Fruit fly (Drosophila melanogaster) whole organism, larva: ENCODE results near the gene CG14687.

Source experiments
- noc ChIP-seq: fragments of 200-800 bp; sonication (Bioruptor generic); optimal IDR thresholded peaks from 3 replicates; lab custom pipeline; 2019; ENCODE audit warnings: missing biosample characterization, mild to moderate bottlenecking, missing genetic modification characterization, moderate library complexity

Gene CG14687

dm6 chr3R:10792604-10793003 lies at the start of gene CG14687:
TSS of gene CG14687 (plus strand) at chr3R:10792904.
- TF ChIP-seq noc (tag; lab: Kevin White, UChicago): no peak

- no peak for TF ChIP-seq noc (tag; lab: Kevin White, UChicago)
Measured at dm6 chr3R:10747650-10748049, 45.1 kb upstream of the CG14687 start.

DNA sequence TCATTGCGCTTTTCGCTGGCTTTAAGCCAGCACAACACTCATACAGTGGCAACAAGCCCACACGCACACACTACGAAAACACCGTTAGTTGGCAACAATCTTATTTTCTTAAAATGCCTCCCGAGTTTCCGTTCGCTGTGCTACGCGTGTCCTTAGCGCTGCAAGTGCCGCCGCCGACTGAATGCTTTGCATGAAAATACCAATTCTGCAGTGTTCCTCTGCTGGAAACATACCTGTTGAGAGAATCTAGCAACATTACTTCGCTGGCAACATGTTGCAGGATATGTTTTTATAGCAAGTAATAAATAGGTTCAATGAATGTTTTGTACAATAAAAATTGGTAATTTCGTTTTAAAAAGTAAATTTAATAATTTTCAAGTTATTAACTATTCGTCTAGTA lies 41.6 kb upstream of the CG14687 start, which contains the start of gene TkR86C:
Gene TkR86C (minus strand): TSS at position 168 of the 400 bp plus-strand sequence.
- no peak for TF ChIP-seq noc (tag; lab: Kevin White, UChicago)

dm6 chr3R:10755534-10755933 lies 37.2 kb upstream of the CG14687 start, which contains the start of gene CG14691:
TSS of gene CG14691 (minus strand) at chr3R:10755634.
- no peak for TF ChIP-seq noc (tag; lab: Kevin White, UChicago)

dm6 chr3R:10759348-10759847 lies 33.3 kb upstream of the CG14687 start, which contains the start of gene CG31272:
TSS of gene CG31272 (minus strand) at chr3R:10759398.
- no peak for TF ChIP-seq noc (tag; lab: Kevin White, UChicago)

DNA sequence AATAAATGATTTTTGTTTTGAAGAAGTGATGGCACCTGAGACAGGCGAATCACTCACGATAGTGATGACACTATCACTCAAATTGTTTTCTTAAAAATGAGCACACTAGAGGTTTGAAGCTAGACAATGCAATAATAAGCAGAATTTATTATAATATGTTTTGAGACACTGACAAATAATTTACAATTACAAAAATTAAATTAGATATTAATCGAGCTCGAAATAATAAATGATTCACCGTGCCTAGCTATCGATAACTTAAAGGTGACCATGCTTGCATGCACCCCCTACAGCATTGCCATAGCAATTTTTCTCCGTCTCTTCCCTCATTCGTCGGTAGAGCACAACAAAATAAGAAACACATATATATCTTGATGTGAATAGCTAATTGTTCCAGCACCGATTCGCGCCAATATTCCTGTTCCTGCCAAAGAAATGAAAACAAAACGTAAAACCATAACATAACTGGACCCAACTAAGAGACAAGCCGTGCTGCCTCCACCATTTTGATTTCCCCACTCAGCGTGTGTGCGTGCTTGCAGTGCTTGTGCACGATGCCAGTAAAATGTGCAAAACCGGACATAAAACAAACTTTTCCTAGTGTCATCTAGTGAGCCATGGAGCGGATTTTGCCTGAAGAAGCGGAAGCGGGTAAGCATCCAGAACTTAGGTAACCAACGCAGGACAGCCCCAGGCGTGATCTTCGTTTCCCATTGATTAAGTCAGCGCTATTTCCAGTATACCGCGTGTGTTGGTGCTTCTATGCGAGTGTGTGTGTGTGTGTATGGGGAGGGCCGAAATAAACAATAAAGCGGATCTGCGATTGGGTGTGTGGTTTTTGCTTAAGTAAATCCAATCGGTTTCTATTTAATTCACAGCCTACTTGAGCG lies 31.5 kb upstream of the CG14687 start, which contains the start of the genes MED7 and Cap-H2:
Gene MED7 (minus strand): TSS at position 67 of the 890 bp plus-strand sequence.
Gene Cap-H2 (plus strand): TSS at position 345 of the 890 bp plus-strand sequence.
- TF ChIP-seq noc (tag; lab: Kevin White, UChicago): peak; percentile 54

- TF ChIP-seq noc (tag; lab: Kevin White, UChicago): no peak
Measured at dm6 chr3R:10761980-10762379, 30.7 kb upstream of the CG14687 start.

dm6 chr3R:10767526-10767925 lies 25.2 kb upstream of the CG14687 start, which contains the start of gene TfIIFbeta:
TSS of gene TfIIFbeta (minus strand) at chr3R:10767804.
- no peak for TF ChIP-seq noc (tag; lab: Kevin White, UChicago)

dm6 chr3R:10775246-10775645 lies 17.5 kb upstream of the CG14687 start:
- no peak for TF ChIP-seq noc (tag; lab: Kevin White, UChicago)

DNA sequence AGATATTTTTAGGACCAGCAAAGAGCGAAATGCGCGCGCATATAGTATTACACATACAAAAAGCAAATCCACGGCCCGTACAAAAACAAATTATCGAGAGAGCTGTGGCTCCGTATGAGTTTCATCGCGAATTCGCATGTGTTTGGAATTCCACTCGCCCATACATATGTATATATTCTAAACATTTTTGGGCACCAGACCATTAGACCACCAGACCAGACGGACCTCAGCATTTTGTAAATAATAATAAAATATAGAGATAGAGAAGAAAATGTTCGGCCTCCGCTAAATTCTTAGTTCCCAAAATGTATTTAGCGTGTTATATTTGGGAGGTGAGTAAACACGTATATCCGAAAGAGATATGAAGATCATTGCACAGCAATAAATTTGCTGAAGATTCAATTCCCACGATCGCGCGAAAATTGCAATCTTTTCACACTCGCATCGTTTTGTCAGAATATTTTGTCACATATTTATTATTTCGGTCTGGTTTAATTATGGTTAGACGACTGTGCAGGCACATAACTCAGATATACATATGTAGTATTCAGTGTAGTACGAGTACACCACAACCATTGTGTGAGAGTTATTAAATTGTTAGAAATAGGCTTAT lies 16.6 kb upstream of the CG14687 start:
- TF ChIP-seq noc (tag; lab: Kevin White, UChicago): no peak

- no peak for TF ChIP-seq noc (tag; lab: Kevin White, UChicago)
Measured at dm6 chr3R:10777274-10777673, 15.4 kb upstream of the CG14687 start, which contains the start of the genes CG45076, CG45078 and fau. TSS of gene CG45076 (minus strand) at chr3R:10777374. TSS of gene CG45078 (minus strand) at chr3R:10777374. TSS of gene fau (minus strand) at chr3R:10777374.

- no peak for TF ChIP-seq noc (tag; lab: Kevin White, UChicago)
Measured at dm6 chr3R:10778151-10778550, 14.6 kb upstream of the CG14687 start.

dm6 chr3R:10779269-10779668 lies 13.4 kb upstream of the CG14687 start, which contains the start of gene Desi:
TSS of gene Desi (plus strand) at chr3R:10779569.
- no peak for TF ChIP-seq noc (tag; lab: Kevin White, UChicago)

DNA sequence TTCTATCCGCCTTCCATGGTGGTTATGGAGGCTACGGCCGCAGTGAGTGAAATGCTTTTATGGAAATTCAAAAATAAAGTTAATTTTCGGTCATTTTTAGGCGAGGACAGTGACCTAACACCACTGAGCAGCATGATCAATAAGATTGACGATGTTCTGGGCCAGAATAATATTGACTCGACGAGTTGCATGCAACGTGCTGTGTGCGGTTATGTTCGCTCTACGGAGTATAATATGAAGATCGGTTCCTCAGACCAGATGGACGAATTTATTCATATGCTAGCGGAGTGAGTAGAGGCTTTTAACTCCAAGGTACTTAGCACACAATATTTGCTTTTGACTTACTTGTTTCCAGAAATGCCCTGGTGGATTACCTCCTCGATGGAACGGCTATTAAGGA lies 12.5 kb upstream of the CG14687 start:
- no peak for TF ChIP-seq noc (tag; lab: Kevin White, UChicago)

- TF ChIP-seq noc (tag; lab: Kevin White, UChicago): no peak
Measured at dm6 chr3R:10782167-10782566, 10.5 kb upstream of the CG14687 start, which contains the start of gene CG42633. TSS of gene CG42633 (minus strand) at chr3R:10782267.
